Worm (Caenorhabditis elegans) whole organism, L2 larva: ENCODE results near the gene srh-222.

Source experiments
- lin-39 ChIP-seq: fragments of 150-350 bp; optimal IDR thresholded peaks from 2 replicates; lab custom pipeline; 2014; ENCODE audit warnings: missing biosample characterization, missing genetic modification reagents, missing genetic modification characterization
- ztf-11 ChIP-seq: sonication (generic microtip); optimal IDR thresholded peaks from 2 replicates; lab custom pipeline; 2017; ENCODE audit warnings: missing biosample characterization, missing genetic modification characterization

DNA sequence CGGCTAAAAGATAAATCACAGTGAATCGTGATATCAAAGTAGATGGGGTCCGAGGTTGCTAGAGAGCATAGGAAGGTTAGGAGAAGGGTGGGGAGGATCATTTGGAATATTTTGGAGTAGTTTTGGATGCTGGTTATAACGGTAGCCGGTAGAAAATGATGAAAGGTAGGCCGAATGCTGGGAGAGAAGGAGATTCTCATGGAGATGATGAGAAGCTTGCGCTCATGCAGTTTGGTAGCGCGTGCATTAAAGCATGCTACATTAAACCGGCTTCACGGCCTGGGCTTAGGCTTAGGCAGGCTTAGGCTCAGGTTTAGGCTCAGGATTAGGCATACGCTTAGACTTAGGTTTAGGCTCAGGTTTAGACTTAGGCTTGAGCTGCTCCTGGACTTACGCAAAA is 14.7 kb downstream of the srh-222 start, which contains the start of gene F47C12.13:
- TF ChIP-seq lin-39 (tag; lab: Kevin White, UChicago) (no peak), ztf-11 (tag; lab: Kevin White, UChicago) (no peak)
